Worm (Caenorhabditis elegans) whole organism, mixed stage, embryonic: ENCODE measurements around the gene igeg-1.

Experiments
- bed-3 ChIP-seq: fragments of 200-800 bp; sonication (Bioruptor generic); optimal IDR thresholded peaks from 3 replicates; lab custom pipeline; 2018; ENCODE audit warnings: mild to moderate bottlenecking, missing genetic modification characterization, moderate library complexity, missing compliant biosample characterization
- ces-1 ChIP-seq: fragments of 150-350 bp; optimal IDR thresholded peaks from 2 replicates; lab custom pipeline; 2014; ENCODE audit warnings: missing biosample characterization, missing genetic modification reagents, missing genetic modification characterization
- elt-1 ChIP-seq: sonication (generic microtip); optimal IDR thresholded peaks from 2 replicates; lab custom pipeline; 2017; ENCODE audit warnings: missing genetic modification characterization, mild to moderate bottlenecking, missing compliant biosample characterization, antibody characterized with exemption, moderate library complexity, borderline replicate concordance; ENCODE audit not compliant: insufficient read depth
- lin-32 ChIP-seq: fragments of 200-800 bp; sonication (Bioruptor generic); optimal IDR thresholded peaks from 2 replicates; lab custom pipeline; 2018; ENCODE audit warnings: mild to moderate bottlenecking, missing genetic modification characterization, missing compliant biosample characterization
- lsy-2 ChIP-seq: fragments of 150-350 bp; optimal IDR thresholded peaks from 2 replicates; lab custom pipeline; 2014; ENCODE audit warnings: missing biosample characterization, missing genetic modification characterization
- nhr-76 ChIP-seq: sonication (generic microtip); optimal IDR thresholded peaks from 2 replicates; lab custom pipeline; 2017; ENCODE audit warnings: missing biosample characterization, missing genetic modification characterization
- pha-4 ChIP-seq: fragments of 150-350 bp; optimal IDR thresholded peaks from 2 replicates; lab custom pipeline; 2018; ENCODE audit warnings: missing biosample characterization, missing genetic modification reagents, missing genetic modification characterization
- snpc-4 ChIP-seq: fragments of 150-350 bp; optimal IDR thresholded peaks from 2 replicates; lab custom pipeline; 2014; ENCODE audit warnings: missing biosample characterization, missing genetic modification characterization
- unc-39 ChIP-seq: fragments of 150-350 bp; optimal IDR thresholded peaks from 2 replicates; lab custom pipeline; 2014; ENCODE audit warnings: missing biosample characterization, missing genetic modification characterization
- unc-62 ChIP-seq: fragments of 150-350 bp; optimal IDR thresholded peaks from 2 replicates; lab custom pipeline; 2014; ENCODE audit warnings: missing biosample characterization, missing genetic modification reagents, missing genetic modification characterization
- ztf-11 ChIP-seq: fragments of 150-350 bp; optimal IDR thresholded peaks from 2 replicates; lab custom pipeline; 2014; ENCODE audit warnings: missing biosample characterization, missing genetic modification characterization

- TF ChIP-seq pha-4 (tag; lab: Kevin White, UChicago) (no peak), elt-1 (tag; lab: Kevin White, UChicago) (no peak), ces-1 (GFP tag; lab: Kevin White, UChicago) (no peak), ztf-11 (no peak), unc-39 (tag; lab: Kevin White, UChicago) (no peak), lsy-2 (tag; lab: Kevin White, UChicago) (no peak), snpc-4 (no peak), bed-3 (no peak), nhr-76 (no peak), unc-62 (no peak), lin-32 (GFP tag; lab: Kevin White, UChicago) (no peak)
Measured at ce11 chrIV:4602565-4602964, 40.1 kb downstream of the igeg-1 start, which contains the start of gene F19C7.4.
